Fruit fly (Drosophila melanogaster) whole organism: ENCODE data around the gene Apc.

ENCODE experiments used
- CG8478 ChIP-seq: fragments of >200 bp; optimal IDR thresholded peaks from 2 replicates; lab custom pipeline; 2018; ENCODE audit warnings: inconsistent platforms
- Dll ChIP-seq: fragments of >200 bp; optimal IDR thresholded peaks from 2 replicates; lab custom pipeline; 2017
- psq ChIP-seq: fragments of >200 bp; optimal IDR thresholded peaks from 2 replicates; lab custom pipeline; 2017
- usp ChIP-seq: fragments of >200 bp; optimal IDR thresholded peaks from 2 replicates; lab custom pipeline; 2017; ENCODE audit warnings: missing biosample characterization, missing genetic modification characterization, mixed read lengths

DNA sequence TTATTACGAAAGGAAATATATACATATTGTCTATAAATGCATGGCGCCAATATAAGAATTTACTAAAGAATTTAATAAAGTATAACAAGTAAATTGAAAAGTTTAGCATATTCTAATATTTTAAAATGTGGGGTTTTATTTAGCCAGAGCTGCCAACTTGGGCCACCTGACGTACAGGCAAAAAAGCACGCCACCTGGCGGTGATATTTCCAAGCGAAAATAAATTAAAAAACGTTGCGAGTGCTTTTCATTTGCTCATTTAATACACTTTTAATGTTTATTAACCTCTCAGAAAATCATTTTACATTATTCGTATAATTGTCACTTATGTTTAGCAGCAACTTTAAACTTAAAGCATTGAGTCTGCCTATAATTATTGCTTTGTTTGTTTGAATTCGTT, 25.8 kb upstream of the Apc start:
- TF ChIP-seq usp (GFP tag; lab: Kevin White, UChicago): no peak
- TF ChIP-seq CG8478: no peak
- TF ChIP-seq psq: no peak
- no peak for TF ChIP-seq Dll
